Worm (Caenorhabditis elegans) whole organism, L4 larva: ENCODE results near the gene nhr-146.
"Not testable (repeated sequence)": the region's sequence is repeated elsewhere in the genome, so short reads cannot be mapped to it uniquely, and the experiment has no call there.

Source experiments
- F49E8.2 ChIP-seq: sonication (generic microtip); optimal IDR thresholded peaks from 2 replicates; lab custom pipeline; 2016; ENCODE audit warnings: missing compliant biosample characterization, mild to moderate bottlenecking, missing genetic modification characterization, borderline replicate concordance
- Y48G9A.11 ChIP-seq: fragments of 200-800 bp; sonication (Bioruptor generic); IDR thresholded peaks from 2 replicates; pipeline ENCODE4 v1.3.6; 2022; ENCODE audit warnings: missing genetic modification reagents, missing genetic modification characterization, missing compliant biosample characterization
- aha-1 ChIP-seq: fragments of 150-350 bp; peaks from one replicate; lab custom pipeline; 2014; ENCODE audit warnings: missing biosample characterization, missing genetic modification characterization
- ceh-20 ChIP-seq: fragments of 200-800 bp; sonication (Bioruptor generic); IDR thresholded peaks from 2 replicates; pipeline ENCODE4 v1.3.6; 2022; ENCODE audit warnings: missing genetic modification reagents, missing genetic modification characterization, missing compliant biosample characterization
- ceh-28 ChIP-seq: fragments of 150-350 bp; optimal IDR thresholded peaks from 2 replicates; lab custom pipeline; 2014; ENCODE audit warnings: missing biosample characterization, missing genetic modification reagents, missing genetic modification characterization
- ceh-62 ChIP-seq: sonication (generic microtip); optimal IDR thresholded peaks from 2 replicates; lab custom pipeline; 2017; ENCODE audit warnings: missing biosample characterization, missing genetic modification characterization
- ceh-82 ChIP-seq: sonication (generic microtip); optimal IDR thresholded peaks from 2 replicates; lab custom pipeline; 2017; ENCODE audit warnings: missing biosample characterization, missing genetic modification characterization
- ces-1 ChIP-seq: fragments of 150-350 bp; sonication (generic microtip); optimal IDR thresholded peaks from 4 replicates; lab custom pipeline; 2014; ENCODE audit warnings: missing biosample characterization, missing genetic modification reagents, missing genetic modification characterization
- daf-12 ChIP-seq: fragments of 150-350 bp; optimal IDR thresholded peaks from 2 replicates; lab custom pipeline; 2014; ENCODE audit warnings: missing biosample characterization, missing genetic modification reagents, missing genetic modification characterization
- daf-19 ChIP-seq: fragments of 200-800 bp; sonication (Bioruptor generic); conservative IDR thresholded peaks from 2 replicates; pipeline ENCODE4 v1.3.6; 2022; ENCODE audit warnings: missing genetic modification characterization, missing compliant biosample characterization
- dmd-6 ChIP-seq: fragments of 200-800 bp; sonication (Bioruptor generic); IDR thresholded peaks from 2 replicates; pipeline ENCODE4 v1.3.6; 2022; ENCODE audit warnings: missing genetic modification reagents, missing genetic modification characterization, missing compliant biosample characterization
- hmg-1.1 ChIP-seq: fragments of 200-800 bp; sonication (Bioruptor generic); IDR thresholded peaks from 2 replicates; pipeline ENCODE4 v1.3.6; 2022; ENCODE audit warnings: missing genetic modification reagents, missing genetic modification characterization, missing compliant biosample characterization
- jun-1 ChIP-seq: fragments of 150-350 bp; optimal IDR thresholded peaks from 2 replicates; lab custom pipeline; 2014; ENCODE audit warnings: missing biosample characterization, missing genetic modification reagents, missing genetic modification characterization
- lim-7 ChIP-seq: fragments of 200-800 bp; sonication (Bioruptor generic); IDR thresholded peaks from 2 replicates; pipeline ENCODE4 v1.3.6; 2022; ENCODE audit warnings: missing genetic modification characterization, missing compliant biosample characterization
- lir-3 ChIP-seq: sonication (generic microtip); optimal IDR thresholded peaks from 2 replicates; lab custom pipeline; 2016; ENCODE audit warnings: mild to moderate bottlenecking, missing genetic modification characterization, missing compliant biosample characterization
- madf-5 ChIP-seq, 2 experiments: fragments of 200-800 bp; sonication (Bioruptor generic); IDR thresholded peaks; 2 replicates each; pipeline ENCODE4 v1.3.6; 2022; ENCODE audit warnings: missing compliant biosample characterization in 2 of 2, missing genetic modification characterization in 2 of 2
- nhr-237 ChIP-seq: sonication (generic microtip); optimal IDR thresholded peaks from 2 replicates; lab custom pipeline; 2017; ENCODE audit warnings: missing biosample characterization, missing genetic modification characterization
- nhr-41 ChIP-seq: fragments of 200-800 bp; sonication (Bioruptor generic); IDR thresholded peaks from 2 replicates; pipeline ENCODE4 v1.3.6; 2022; ENCODE audit warnings: missing genetic modification reagents, missing genetic modification characterization, missing compliant biosample characterization
- nhr-42 ChIP-seq: fragments of 200-800 bp; sonication (Bioruptor generic); IDR thresholded peaks from 2 replicates; pipeline ENCODE4 v1.3.6; 2022; ENCODE audit warnings: missing genetic modification characterization, missing compliant biosample characterization
- nhr-6 ChIP-seq: fragments of 150-350 bp; optimal IDR thresholded peaks from 2 replicates; lab custom pipeline; 2014; ENCODE audit warnings: missing biosample characterization, missing genetic modification characterization
- nhr-76 ChIP-seq: fragments of 150-350 bp; optimal IDR thresholded peaks from 2 replicates; lab custom pipeline; 2014; ENCODE audit warnings: missing biosample characterization, missing genetic modification characterization
- skn-1 ChIP-seq: fragments of 150-350 bp; optimal IDR thresholded peaks from 2 replicates; lab custom pipeline; 2014; ENCODE audit warnings: missing biosample characterization, missing genetic modification characterization
- spr-3 ChIP-seq: fragments of 200-800 bp; sonication (Bioruptor generic); optimal IDR thresholded peaks from 2 replicates; lab custom pipeline; 2018; ENCODE audit warnings: mild to moderate bottlenecking, missing genetic modification characterization, missing compliant biosample characterization
- tag-97 ChIP-seq: fragments of 200-800 bp; sonication (Bioruptor generic); IDR thresholded peaks from 2 replicates; pipeline ENCODE4 v1.3.6; 2022; ENCODE audit warnings: missing genetic modification characterization, missing compliant biosample characterization
- unc-130 ChIP-seq: sonication (generic microtip); optimal IDR thresholded peaks from 2 replicates; lab custom pipeline; 2016; ENCODE audit warnings: missing genetic modification reagents, missing genetic modification characterization, missing compliant biosample characterization
- unc-62 ChIP-seq, 3 experiments: fragments of 150-350 bp in 1 of 3; sonication (generic microtip); optimal IDR thresholded peaks in 2 of 3; peaks in 1 of 3; 1 replicate in 1 of 3; 2 replicates in 2 of 3; lab custom pipeline; 2014 to 2017; ENCODE audit warnings: missing biosample characterization in 3 of 3, missing genetic modification characterization in 3 of 3, missing genetic modification reagents in 3 of 3, missing genotype in 1 of 3
- zip-11 ChIP-seq: fragments of 200-800 bp; sonication (Bioruptor generic); IDR thresholded peaks from 2 replicates; pipeline ENCODE4 v1.3.6; 2022; ENCODE audit warnings: missing genetic modification characterization, missing compliant biosample characterization

Gene nhr-146

ce11 chrIV:1595802-1596201 is 30.8 kb upstream of the nhr-146 start, which contains the start of gene npp-8 (continued):
- peak; percentile 86 for TF ChIP-seq spr-3 (GFP tag; lab: Kevin White, UChicago)
- TF ChIP-seq nhr-41 (GFP tag; lab: Robert Waterston, UW): no peak
- peak; percentile 82 for TF ChIP-seq ceh-20
- TF ChIP-seq tag-97: no peak
- TF ChIP-seq dmd-6 (GFP tag; lab: Robert Waterston, UW): peak; percentile 79
- TF ChIP-seq Y48G9A.11: peak; percentile 27; the same call in 1 of the 2 replicates
- TF ChIP-seq hmg-1.1: peak; percentile 83
- peak in 1 of 2 experiments; percentile 48; a peak in 1 of 4 replicates for TF ChIP-seq madf-5 (GFP tag; IDR thresholded peaks at IDR 0.05; lab: Robert Waterston, UW)

DNA sequence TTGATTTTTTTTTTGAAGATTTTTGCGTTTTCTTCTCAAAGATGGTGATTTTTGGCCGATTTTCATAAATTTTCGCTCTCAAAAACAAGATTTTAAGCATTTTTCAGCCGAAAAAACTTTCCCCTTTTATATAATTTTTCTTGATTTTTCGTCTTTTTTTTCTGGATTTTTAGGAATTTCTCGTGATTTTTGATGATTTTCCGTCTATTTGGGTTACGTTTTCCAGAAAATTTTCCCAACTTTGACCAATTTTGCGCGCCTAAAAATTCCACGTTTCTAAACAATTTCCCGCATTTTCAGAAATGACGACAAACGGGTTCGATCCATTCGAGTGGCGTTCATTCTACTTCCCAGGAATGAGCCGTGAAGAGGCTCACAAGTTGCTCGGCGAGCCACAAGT is 29.6 kb upstream of the nhr-146 start, which contains the start of gene ced-2:
Gene ced-2 (plus strand): TSS at position 301 of the 400 bp plus-strand sequence.
- no peak for TF ChIP-seq nhr-6
- no peak for TF ChIP-seq zip-11 (GFP tag; lab: Robert Waterston, UW)
- no peak for TF ChIP-seq ceh-82 (tag; lab: Kevin White, UChicago)
- no peak for TF ChIP-seq F49E8.2 (tag; lab: Kevin White, UChicago)
- TF ChIP-seq ceh-28: no peak
- TF ChIP-seq ceh-62: no peak
- no peak for TF ChIP-seq nhr-76 (tag; lab: Kevin White, UChicago)
- TF ChIP-seq lim-7 (GFP tag; lab: Robert Waterston, UW): no peak
- TF ChIP-seq jun-1 (tag; lab: Kevin White, UChicago): no peak

ce11 chrIV:1600784-1601183 is 25.8 kb upstream of the nhr-146 start:
- TF ChIP-seq aha-1 (tag; lab: Kevin White, UChicago) (peak; percentile 59), skn-1 (no peak)

DNA sequence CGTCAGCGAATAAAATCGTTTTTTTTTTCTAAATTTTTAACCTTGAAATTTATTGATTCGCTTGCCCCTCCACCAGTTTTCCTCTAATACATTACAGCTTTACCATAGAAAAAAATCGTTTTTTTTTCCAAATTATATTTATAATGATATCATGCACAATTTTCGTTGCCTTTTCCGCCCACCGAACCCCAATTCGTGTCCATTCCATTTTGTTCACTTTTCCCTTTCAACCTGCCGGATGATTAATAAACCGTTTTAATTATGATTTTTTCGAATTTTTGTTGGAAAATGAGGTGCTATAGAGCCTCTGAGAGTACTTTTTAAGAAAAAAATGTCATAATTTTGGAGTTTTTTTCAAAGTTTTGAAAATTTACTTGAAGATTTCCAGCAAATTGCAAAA is 25.2 kb upstream of the nhr-146 start, which contains the start of gene set-23:
Gene set-23 (plus strand): TSS at position 301 of the 400 bp plus-strand sequence.
- TF ChIP-seq nhr-237 (tag; lab: Kevin White, UChicago) (no peak), daf-12 (tag; lab: Kevin White, UChicago) (no peak), spr-3 (GFP tag; lab: Kevin White, UChicago) (no peak), daf-19 (GFP tag; lab: Robert Waterston, UW) (no peak)

- TF ChIP-seq aha-1 (tag; lab: Kevin White, UChicago) (peak; percentile 95), ceh-28 (peak; percentile 87), lir-3 (no peak)
These were observed 23.6 kb upstream of the nhr-146 start for ce11 chrIV:1602936-1603457.

DNA sequence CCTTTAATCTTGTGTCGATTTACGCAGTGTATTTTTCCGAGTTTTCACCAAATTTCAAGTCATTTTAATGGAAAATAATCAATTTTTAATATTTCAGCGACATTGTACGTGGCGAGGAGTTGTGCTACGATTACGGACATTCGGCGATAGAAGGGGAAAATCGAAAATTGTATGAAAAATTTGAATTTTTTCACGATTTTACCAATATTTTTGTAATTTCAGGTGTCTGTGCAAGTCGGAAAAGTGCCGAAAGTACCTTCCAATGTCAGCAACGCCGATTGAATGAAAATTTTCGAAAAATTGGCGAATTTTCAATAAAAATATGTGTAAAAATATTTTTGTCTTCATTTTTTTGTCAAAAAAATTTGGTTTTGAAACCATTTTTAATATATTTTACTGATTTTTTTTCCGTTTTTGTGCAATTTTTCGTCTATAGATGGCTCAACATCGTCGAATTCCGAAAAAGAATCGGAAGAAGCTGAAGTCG is 21.3 kb upstream of the nhr-146 start, which contains the start of gene Y41D4B.11:
Gene Y41D4B.11 (plus strand): TSS at position 437 of the 487 bp plus-strand sequence.
- TF ChIP-seq nhr-42: no peak
- TF ChIP-seq ces-1 (GFP tag; lab: Kevin White, UChicago): no peak
- peak in 1 of 2 experiments; percentile 91 for TF ChIP-seq unc-62 (GFP tag; optimal IDR thresholded peaks at IDR 0.05 in 1 of 2; lab: Kevin White, UChicago)
- TF ChIP-seq unc-62 (tag; optimal IDR thresholded peaks at IDR 0.05; lab: Kevin White, UChicago): no peak
- TF ChIP-seq, all 104 proteins: peak for 1

DNA sequence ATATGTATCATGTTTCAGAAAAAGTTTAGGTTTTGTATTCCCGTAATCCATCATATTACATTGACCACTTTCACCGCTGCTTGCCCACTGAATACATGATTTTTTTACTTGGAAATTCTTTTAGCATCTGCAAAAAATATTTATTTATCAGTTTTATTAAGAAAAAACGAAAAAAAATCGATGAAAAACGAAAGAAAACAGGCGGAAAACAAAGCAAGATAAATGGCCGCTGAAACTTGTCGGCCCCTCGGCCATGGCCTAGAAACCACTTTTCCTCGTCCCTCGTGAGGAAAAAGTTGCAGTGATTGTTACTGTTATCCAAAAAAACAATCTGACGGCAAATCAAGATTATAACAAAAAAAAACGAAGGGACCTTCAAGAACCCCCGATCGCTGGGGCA is 16.6 kb upstream of the nhr-146 start, which contains the start of gene dsl-3:
Gene dsl-3 (plus strand): TSS at position 301 of the 400 bp plus-strand sequence.
- not testable (repeated sequence) for TF ChIP-seq nhr-76 (tag; lab: Kevin White, UChicago); ceh-28; unc-130 (GFP tag; lab: Kevin White, UChicago)
